Worm (Caenorhabditis elegans): ENCODE data around the gene hpx-2.
A peak's percentile ranks its signal among the peaks of the same experiment; 100 is the strongest.

The hpx-2 gene

DNA sequence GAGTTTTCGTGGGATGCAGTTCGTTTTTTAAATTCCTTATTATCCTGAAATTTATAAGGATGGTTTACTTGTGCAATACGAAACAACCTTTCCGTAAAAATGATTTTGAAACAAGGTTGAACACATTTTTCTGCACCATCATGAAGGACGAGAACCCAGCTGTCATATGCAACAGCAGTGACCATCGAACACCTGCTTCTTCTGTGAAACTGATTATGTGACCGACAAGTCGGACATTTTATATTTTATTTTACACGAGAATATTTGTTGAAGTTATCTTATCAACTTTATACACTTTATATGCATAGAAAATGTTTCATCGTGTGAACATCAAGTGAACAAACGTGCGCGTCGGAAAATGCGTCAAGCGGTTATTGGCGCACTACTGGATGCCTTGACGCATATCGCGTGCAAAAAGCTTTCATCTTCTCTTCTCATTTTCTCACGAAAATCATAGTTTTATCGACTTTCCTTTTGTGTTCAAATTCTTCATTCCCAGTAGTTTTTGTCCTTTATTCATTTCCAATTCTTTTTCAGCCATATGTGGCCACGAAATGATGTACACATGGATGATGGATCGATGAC is 31.4 kb upstream of the hpx-2 start, which contains the start of gene sel-10 (continued):
- no peak for TF ChIP-seq hlh-30 (tag; optimal IDR thresholded peaks at IDR 0.05; ENCODE audit: insufficient read depth)

- no peak for TF ChIP-seq C08G9.2 (tag; optimal IDR thresholded peaks at IDR 0.05)
Observed at ce11 chrV:13822752-13823151, 27.5 kb upstream of the hpx-2 start, which contains the start of gene hpo-31. hpo-31 (plus strand) TSS chrV:13823052.

DNA sequence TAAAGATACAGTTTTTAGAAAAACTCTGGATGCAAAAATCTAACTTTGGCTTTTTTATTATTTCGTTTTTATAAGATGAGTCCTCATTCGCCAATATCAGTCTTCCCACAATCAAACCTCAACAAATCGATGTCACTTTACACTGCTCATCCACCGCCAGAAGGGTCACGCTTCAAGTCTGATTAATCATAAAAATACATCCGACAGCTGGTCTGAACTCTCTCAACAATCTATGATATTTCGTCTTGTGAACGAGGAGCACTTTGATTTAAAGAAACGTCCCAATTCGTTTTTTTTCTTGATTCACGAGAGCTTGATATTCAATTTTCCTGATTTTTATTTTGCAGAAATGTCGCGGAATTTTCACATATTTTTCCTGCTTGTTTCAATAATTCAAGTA is 22.4 kb upstream of the hpx-2 start, which contains the start of gene nrf-5:
TSS of gene nrf-5 (plus strand) at position 348 of the 400 bp plus-strand sequence.
- TF ChIP-seq unc-55 (GFP tag; optimal IDR thresholded peaks at IDR 0.05) (peak; percentile 14), pqm-1 (tag; optimal IDR thresholded peaks at IDR 0.05) (no peak)

- TF ChIP-seq sdc-2 (tag; optimal IDR thresholded peaks at IDR 0.05) = no peak
- no peak for TF ChIP-seq ceh-30 (tag; optimal IDR thresholded peaks at IDR 0.05)
- no peak for TF ChIP-seq sox-2 (GFP tag; IDR thresholded peaks at IDR 0.05)
- no peak for TF ChIP-seq tbx-7 (tag; optimal IDR thresholded peaks at IDR 0.05)
- TF ChIP-seq pax-1 (tag; optimal IDR thresholded peaks at IDR 0.05) = no peak
- TF ChIP-seq sox-4 (tag; optimal IDR thresholded peaks at IDR 0.05) = no peak
- no peak for TF ChIP-seq ceh-31 (tag; optimal IDR thresholded peaks at IDR 0.05)
- TF ChIP-seq ets-4 (tag; optimal IDR thresholded peaks at IDR 0.05) = no peak
- no peak for TF ChIP-seq T23F11.4 (GFP tag; optimal IDR thresholded peaks at IDR 0.05)
- no peak for TF ChIP-seq K09A11.1 (tag; optimal IDR thresholded peaks at IDR 0.05; ENCODE audit: insufficient read depth)
- no peak for TF ChIP-seq ceh-22 (tag; optimal IDR thresholded peaks at IDR 0.05)
- no peak for TF ChIP-seq unc-55 (GFP tag; optimal IDR thresholded peaks at IDR 0.05)
- no peak for TF ChIP-seq unc-42 (tag; optimal IDR thresholded peaks at IDR 0.05)
- no peak for TF ChIP-seq ahr-1 (tag; optimal IDR thresholded peaks at IDR 0.05)
- no peak for TF ChIP-seq hlh-15 (tag; optimal IDR thresholded peaks at IDR 0.05)
- TF ChIP-seq ceh-48 (tag; optimal IDR thresholded peaks at IDR 0.05) = no peak
- no peak for TF ChIP-seq K02D7.2 (tag; optimal IDR thresholded peaks at IDR 0.05)
- TF ChIP-seq nhr-232 (tag; optimal IDR thresholded peaks at IDR 0.05) = no peak
Observed at ce11 chrV:13830813-13831212, 19.5 kb upstream of the hpx-2 start, which contains the start of gene str-165. str-165 (plus strand) TSS chrV:13831113.

DNA sequence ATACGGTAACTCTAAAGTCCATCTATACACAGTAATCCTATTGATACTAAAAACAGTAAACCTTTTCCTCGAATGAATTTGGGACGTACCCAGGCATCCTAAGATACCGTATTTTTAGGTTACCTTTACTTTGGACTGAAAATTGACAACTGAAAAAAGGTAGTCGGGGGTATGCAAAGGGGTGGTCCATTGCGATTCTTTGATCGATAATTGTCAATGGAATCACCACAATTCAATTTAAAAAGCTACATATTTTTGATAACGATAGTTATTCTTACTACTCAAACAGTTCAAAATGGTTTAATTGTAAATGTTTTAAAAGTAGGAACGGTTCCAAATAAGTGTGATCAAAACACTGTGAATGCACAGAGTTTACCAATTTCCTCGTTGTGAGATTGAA is 16.3 kb upstream of the hpx-2 start, which contains the start of gene srx-129:
TSS of gene srx-129 (plus strand) at position 301 of the 400 bp plus-strand sequence.
- TF ChIP-seq T23F11.4 (GFP tag; optimal IDR thresholded peaks at IDR 0.05) (no peak), hlh-6 (tag; optimal IDR thresholded peaks at IDR 0.05) (no peak), eyg-1 (tag; optimal IDR thresholded peaks at IDR 0.05) (no peak), tbx-7 (tag; optimal IDR thresholded peaks at IDR 0.05) (no peak), rnt-1 (tag; optimal IDR thresholded peaks at IDR 0.05) (no peak), sox-4 (tag; optimal IDR thresholded peaks at IDR 0.05) (no peak), ceh-6 (GFP tag; optimal IDR thresholded peaks at IDR 0.05) (no peak), pag-3 (tag; optimal IDR thresholded peaks at IDR 0.05; ENCODE audit: borderline replicate concordance) (no peak), ceh-48 (tag; optimal IDR thresholded peaks at IDR 0.05) (no peak)

ce11 chrV:13837173-13837572 is 13.1 kb upstream of the hpx-2 start, which contains the start of gene srx-128:
srx-128 (plus strand) TSS chrV:13837473.
- no peak for TF ChIP-seq ceh-30 (tag; optimal IDR thresholded peaks at IDR 0.05)
- TF ChIP-seq fkh-10 (GFP tag; optimal IDR thresholded peaks at IDR 0.05) = no peak
- no peak for TF ChIP-seq dve-1 (tag; optimal IDR thresholded peaks at IDR 0.05)
- TF ChIP-seq hlh-15 (tag; optimal IDR thresholded peaks at IDR 0.05) = no peak
- no peak for TF ChIP-seq pax-1 (tag; optimal IDR thresholded peaks at IDR 0.05)
- no peak for TF ChIP-seq ceh-18 (tag; optimal IDR thresholded peaks at IDR 0.05)
- no peak for TF ChIP-seq tbx-7 (tag; optimal IDR thresholded peaks at IDR 0.05)
- TF ChIP-seq K09A11.1 (tag; optimal IDR thresholded peaks at IDR 0.05; ENCODE audit: insufficient read depth) = no peak

DNA sequence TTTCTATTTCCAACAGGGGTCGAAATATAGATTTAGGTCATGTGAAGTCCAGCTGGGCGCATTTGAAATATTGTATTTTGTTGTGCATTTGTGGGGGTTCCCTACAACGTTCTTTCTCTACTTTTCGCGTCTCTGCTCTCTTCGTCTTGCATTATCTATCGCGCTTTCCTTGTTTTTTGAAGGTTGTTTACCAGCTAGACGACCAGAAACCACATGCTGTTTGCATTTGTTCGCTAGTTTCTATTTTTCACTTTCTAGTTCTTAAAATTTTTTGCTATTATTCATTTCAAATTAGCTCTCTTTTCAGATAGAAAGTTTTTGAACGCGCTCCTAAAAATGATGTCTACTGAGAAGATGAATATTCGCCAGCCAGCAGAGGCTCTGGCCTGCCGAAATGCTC is 10.8 kb upstream of the hpx-2 start, which contains the start of gene F55B12.10:
TSS of gene F55B12.10 (plus strand) at position 301 of the 400 bp plus-strand sequence.
- no peak for TF ChIP-seq unc-86 (tag; optimal IDR thresholded peaks at IDR 0.05)
- TF ChIP-seq ceh-45 (GFP tag; IDR thresholded peaks at IDR 0.05) = no peak
- no peak for TF ChIP-seq ceh-19 (GFP tag; optimal IDR thresholded peaks at IDR 0.05)
- no peak for TF ChIP-seq pros-1 (tag; optimal IDR thresholded peaks at IDR 0.05)

All from whole organism, late embryonic.